Fruit fly (Drosophila melanogaster): Measurements from ENCODE around the gene Eig71Ee.

Gene Eig71Ee

dm6 chr3L:15619626-15620247 lies 36.1 kb downstream of the Eig71Ee start, which contains the start of gene Phs (continued):
- peak; percentile 67 for TF ChIP-seq ATbp (GFP tag; optimal IDR thresholded peaks at IDR 0.05)
- peak; percentile 44 for TF ChIP-seq CG9437 (GFP tag; optimal IDR thresholded peaks at IDR 0.05)
- peak; percentile 45 for TF ChIP-seq CG6765 (GFP tag; optimal IDR thresholded peaks at IDR 0.05)
- TF ChIP-seq CG8281 (tag; optimal IDR thresholded peaks at IDR 0.05) = no peak
- TF ChIP-seq CG34376 (GFP tag; optimal IDR thresholded peaks at IDR 0.05) = peak; percentile 63
- TF ChIP-seq PHDP (tag; optimal IDR thresholded peaks at IDR 0.05) = peak; percentile 48
- TF ChIP-seq CG9876 (GFP tag; optimal IDR thresholded peaks at IDR 0.05) = peak; percentile 83
- TF ChIP-seq Gug (GFP tag; IDR thresholded peaks at IDR 0.05) = peak; percentile 80
- peak; percentile 69 for TF ChIP-seq CG14014 (GFP tag; IDR thresholded peaks at IDR 0.05)
- peak; percentile 56 for TF ChIP-seq D19B (GFP tag; optimal IDR thresholded peaks at IDR 0.05)
- peak; percentile 72 for TF ChIP-seq Mes4 (GFP tag; optimal IDR thresholded peaks at IDR 0.05)
- TF ChIP-seq CG4404 (GFP tag; IDR thresholded peaks at IDR 0.05) = peak; percentile 75
- TF ChIP-seq CG4424 (GFP tag; optimal IDR thresholded peaks at IDR 0.05) = peak; percentile 83
- peak; percentile 73 for TF ChIP-seq Atf-2 (GFP tag; optimal IDR thresholded peaks at IDR 0.05)
- peak; percentile 78 for TF ChIP-seq CG6791 (GFP tag; IDR thresholded peaks at IDR 0.05; ENCODE audit: partially characterized antibody)
- TF ChIP-seq CG15601 (tag; optimal IDR thresholded peaks at IDR 0.05) = peak; percentile 35
- TF ChIP-seq Poxn (GFP tag; IDR thresholded peaks at IDR 0.05) = peak; percentile 8; the same call in 1 of the 2 replicates
- TF ChIP-seq CG3281 (GFP tag; optimal IDR thresholded peaks at IDR 0.05) = peak; percentile 56
- TF ChIP-seq Fer3 (tag; optimal IDR thresholded peaks at IDR 0.05) = peak; percentile 67
- peak; percentile 90 for TF ChIP-seq jumu (GFP tag; optimal IDR thresholded peaks at IDR 0.05)
- no peak for TF ChIP-seq dati (GFP tag; IDR thresholded peaks at IDR 0.05)
- no peak for TF ChIP-seq Doc2 (GFP tag; IDR thresholded peaks at IDR 0.05)
- peak; percentile 91 for TF ChIP-seq CHES-1-like (GFP tag; optimal IDR thresholded peaks at IDR 0.05)
- TF ChIP-seq CG31441 (GFP tag; IDR thresholded peaks at IDR 0.05) = peak; percentile 46; the same call in 1 of the 2 replicates
- TF ChIP-seq CG6272 (GFP tag; IDR thresholded peaks at IDR 0.05) = peak; percentile 54; the same call in 1 of the 2 replicates
- TF ChIP-seq wor (GFP tag; IDR thresholded peaks at IDR 0.05) = no peak
- TF ChIP-seq CG14710 (tag; optimal IDR thresholded peaks at IDR 0.05) = peak; percentile 75
- peak; percentile 90 for TF ChIP-seq Side (GFP tag; optimal IDR thresholded peaks at IDR 0.05)
- no peak for TF ChIP-seq D19A (tag; optimal IDR thresholded peaks at IDR 0.05)
- TF ChIP-seq trh (GFP tag; optimal IDR thresholded peaks at IDR 0.05) = peak; percentile 52
- peak; percentile 55; the same call in 1 of the 2 replicates for TF ChIP-seq CG10959 (GFP tag; IDR thresholded peaks at IDR 0.05)
- TF ChIP-seq bbx (GFP tag; IDR thresholded peaks at IDR 0.05; ENCODE audit: partially characterized antibody) = peak; percentile 69
- peak; percentile 54; the same call in 1 of the 2 replicates for TF ChIP-seq CG4730 (GFP tag; IDR thresholded peaks at IDR 0.05)
- TF ChIP-seq CG6854 (GFP tag; optimal IDR thresholded peaks at IDR 0.05) = peak; percentile 7
- peak; percentile 57 for TF ChIP-seq CoRest (tag; optimal IDR thresholded peaks at IDR 0.05)
- peak; percentile 92 for TF ChIP-seq mam (GFP tag; optimal IDR thresholded peaks at IDR 0.05)
- TF ChIP-seq GATAe (GFP tag; conservative IDR thresholded peaks at IDR 0.05) = no peak
- TF ChIP-seq CrebB (tag; optimal IDR thresholded peaks at IDR 0.05) = peak; percentile 77
- peak; percentile 28 for TF ChIP-seq D (optimal IDR thresholded peaks at IDR 0.05)
- TF ChIP-seq D (GFP tag; optimal IDR thresholded peaks at IDR 0.05) = peak; percentile 67
- peak in 1 of 2 experiments; percentile 35 for TF ChIP-seq crp (GFP tag; optimal IDR thresholded peaks at IDR 0.05)
- peak; percentile 100 for TF ChIP-seq CG10267 (tag; optimal IDR thresholded peaks at IDR 0.05)
- peak; percentile 86 for TF ChIP-seq HmgZ (tag; optimal IDR thresholded peaks at IDR 0.05)
- TF ChIP-seq p53 (GFP tag; optimal IDR thresholded peaks at IDR 0.05) = peak; percentile 71
- TF ChIP-seq CG1529 (GFP tag; optimal IDR thresholded peaks at IDR 0.05) = peak; percentile 19
- TF ChIP-seq Meics (GFP tag; optimal IDR thresholded peaks at IDR 0.05) = peak; percentile 64
- TF ChIP-seq CG11085 (GFP tag; IDR thresholded peaks at IDR 0.05) = peak; percentile 88
- TF ChIP-seq tna (GFP tag; IDR thresholded peaks at IDR 0.05; ENCODE audit: partially characterized antibody) = no peak
- TF ChIP-seq CG17802 (tag; optimal IDR thresholded peaks at IDR 0.05) = peak; percentile 74
- peak; percentile 64 for TF ChIP-seq pnt (GFP tag; optimal IDR thresholded peaks at IDR 0.05)
